Worm (Caenorhabditis elegans) whole organism, late embryonic: ENCODE measurements around the gene srg-31.

ENCODE experiments used
- F13H6.1 ChIP-seq: sonication (generic microtip); optimal IDR thresholded peaks from 2 replicates; lab custom pipeline; 2016; ENCODE audit warnings: missing genetic modification characterization, missing compliant biosample characterization
- K09A11.1 ChIP-seq: sonication (generic microtip); optimal IDR thresholded peaks from 2 replicates; lab custom pipeline; 2017; ENCODE audit warnings: antibody characterized with exemption, mild to moderate bottlenecking, missing genetic modification characterization, missing compliant biosample characterization; ENCODE audit not compliant: insufficient read depth
- Y22D7AL.16 ChIP-seq: sonication (generic microtip); optimal IDR thresholded peaks from 2 replicates; lab custom pipeline; 2016; ENCODE audit warnings: missing genetic modification characterization, missing compliant biosample characterization
- ama-1 ChIP-seq: fragments of 150-350 bp; optimal IDR thresholded peaks from 2 replicates; lab custom pipeline; 2014
- ceh-22 ChIP-seq: sonication (generic microtip); optimal IDR thresholded peaks from 2 replicates; lab custom pipeline; 2017; ENCODE audit warnings: missing biosample characterization, missing genetic modification characterization
- ceh-31 ChIP-seq: sonication (generic microtip); optimal IDR thresholded peaks from 2 replicates; lab custom pipeline; 2016; ENCODE audit warnings: missing genetic modification characterization, missing compliant biosample characterization
- ceh-9 ChIP-seq: sonication (generic microtip); optimal IDR thresholded peaks from 2 replicates; lab custom pipeline; 2016; ENCODE audit warnings: mild to moderate bottlenecking, missing genetic modification characterization, inconsistent platforms, missing compliant biosample characterization
- dve-1 ChIP-seq: sonication (generic microtip); optimal IDR thresholded peaks from 2 replicates; lab custom pipeline; 2017; ENCODE audit warnings: antibody characterized with exemption, mild to moderate bottlenecking, missing genetic modification characterization, missing compliant biosample characterization
- eyg-1 ChIP-seq: sonication (generic microtip); optimal IDR thresholded peaks from 2 replicates; lab custom pipeline; 2016; ENCODE audit warnings: missing genotype, missing genetic modification characterization, missing compliant biosample characterization
- fkh-10 ChIP-seq: fragments of 150-350 bp; optimal IDR thresholded peaks from 2 replicates; lab custom pipeline; 2014; ENCODE audit warnings: missing biosample characterization, missing genetic modification reagents, missing genetic modification characterization
- hlh-15 ChIP-seq: sonication (generic microtip); optimal IDR thresholded peaks from 2 replicates; lab custom pipeline; 2016; ENCODE audit warnings: missing genetic modification characterization, missing compliant biosample characterization
- hlh-30 ChIP-seq: sonication (generic microtip); optimal IDR thresholded peaks from 2 replicates; lab custom pipeline; 2017; ENCODE audit warnings: antibody characterized with exemption, missing genetic modification characterization, missing compliant biosample characterization; ENCODE audit not compliant: insufficient read depth
- hlh-8 ChIP-seq: sonication (generic microtip); optimal IDR thresholded peaks from 2 replicates; lab custom pipeline; 2016; ENCODE audit warnings: missing genotype, missing genetic modification characterization, missing compliant biosample characterization
- lin-11 ChIP-seq: fragments of 200-800 bp; sonication (Bioruptor generic); optimal IDR thresholded peaks from 2 replicates; lab custom pipeline; 2018; ENCODE audit warnings: mild to moderate bottlenecking, missing genetic modification characterization, missing compliant biosample characterization
- nhr-11 ChIP-seq: fragments of 150-350 bp; optimal IDR thresholded peaks from 2 replicates; lab custom pipeline; 2014; ENCODE audit warnings: missing biosample characterization, missing genetic modification characterization
- npax-4 ChIP-seq: sonication (generic microtip); optimal IDR thresholded peaks from 2 replicates; lab custom pipeline; 2016; ENCODE audit warnings: missing genetic modification characterization, missing compliant biosample characterization
- odd-2 ChIP-seq: sonication (generic microtip); optimal IDR thresholded peaks from 2 replicates; lab custom pipeline; 2017; ENCODE audit warnings: antibody characterized with exemption, mild to moderate bottlenecking, missing genetic modification characterization, missing compliant biosample characterization
- pha-2 ChIP-seq: sonication (generic microtip); optimal IDR thresholded peaks from 2 replicates; lab custom pipeline; 2017; ENCODE audit warnings: mild to moderate bottlenecking, missing genetic modification characterization, missing compliant biosample characterization
- pros-1 ChIP-seq: fragments of 150-350 bp; optimal IDR thresholded peaks from 2 replicates; lab custom pipeline; 2014; ENCODE audit warnings: missing biosample characterization, missing genetic modification reagents, missing genetic modification characterization
- sdc-2 ChIP-seq: sonication (generic microtip); optimal IDR thresholded peaks from 2 replicates; lab custom pipeline; 2016; ENCODE audit warnings: missing genotype, missing genetic modification characterization, missing compliant biosample characterization
- syd-9 ChIP-seq: sonication (generic microtip); optimal IDR thresholded peaks from 2 replicates; lab custom pipeline; 2016; ENCODE audit warnings: mild to moderate bottlenecking, missing genetic modification characterization, moderate library complexity, missing compliant biosample characterization
- tbx-2 ChIP-seq: sonication (generic microtip); optimal IDR thresholded peaks from 2 replicates; lab custom pipeline; 2016; ENCODE audit warnings: missing genetic modification characterization, missing compliant biosample characterization
- unc-3 ChIP-seq, 2 experiments: fragments of 200-800 bp in 1 of 2; sonication (Bioruptor generic) in 1 of 2; sonication (generic microtip) in 1 of 2; conservative IDR thresholded peaks in 1 of 2; optimal IDR thresholded peaks in 1 of 2; 2 replicates each; pipeline versions ENCODE4 v1.3.6 to Lab custom; 2016 to 2022; ENCODE audit warnings: missing compliant biosample characterization in 2 of 2, missing genetic modification characterization in 2 of 2, missing genetic modification reagents in 1 of 2
- ztf-16 ChIP-seq: sonication (generic microtip); optimal IDR thresholded peaks from 2 replicates; lab custom pipeline; 2017; ENCODE audit warnings: missing genetic modification characterization, missing compliant biosample characterization

The srg-31 gene

ce11 chrV:6917280-6917679 lies 36.4 kb downstream of the srg-31 start:
- TF ChIP-seq nhr-11 = no peak
- no peak for TF ChIP-seq Y22D7AL.16
- no peak for TF ChIP-seq tbx-2
- TF ChIP-seq sdc-2 (tag; lab: Kevin White, UChicago) = no peak
- TF ChIP-seq pha-2 (tag; lab: Kevin White, UChicago) = no peak
- TF ChIP-seq F13H6.1 = no peak
- TF ChIP-seq hlh-15 = no peak
- no peak for TF ChIP-seq npax-4 (tag; lab: Kevin White, UChicago)
- TF ChIP-seq ztf-16 = no peak
- TF ChIP-seq hlh-30 = no peak
- no peak for TF ChIP-seq odd-2
- TF ChIP-seq dve-1 (tag; lab: Kevin White, UChicago) = no peak
- TF ChIP-seq ceh-31 (tag; lab: Kevin White, UChicago) = no peak
- no peak for TF ChIP-seq K09A11.1 (tag; lab: Kevin White, UChicago)
- no peak for TF ChIP-seq ceh-9 (tag; lab: Kevin White, UChicago)

- TF ChIP-seq syd-9 (tag; lab: Kevin White, UChicago) = no peak
Measured at ce11 chrV:6906435-6906834, 47.3 kb downstream of the srg-31 start.

ce11 chrV:6901943-6902549 lies 51.7 kb downstream of the srg-31 start:
- no peak for TF ChIP-seq ama-1 (lab: Kevin White, UChicago)
- no peak for TF ChIP-seq fkh-10
- TF ChIP-seq unc-3 (GFP tag; conservative IDR thresholded peaks at IDR 0.05; lab: Robert Waterston, UW) = no peak
- no peak for TF ChIP-seq unc-3 (tag; optimal IDR thresholded peaks at IDR 0.05; lab: Kevin White, UChicago)
- no peak for TF ChIP-seq ceh-22 (tag; lab: Kevin White, UChicago)
- no peak for TF ChIP-seq eyg-1 (tag; lab: Kevin White, UChicago)
- TF ChIP-seq pros-1 (tag; lab: Kevin White, UChicago) = no peak
- TF ChIP-seq lin-11 = no peak
- no peak for TF ChIP-seq hlh-8 (tag; lab: Kevin White, UChicago)
- TF ChIP-seq syd-9 (tag; lab: Kevin White, UChicago) = no peak
- no peak for TF ChIP-seq odd-2
